Worm (Caenorhabditis elegans): ENCODE data around the gene ddl-1.

DNA sequence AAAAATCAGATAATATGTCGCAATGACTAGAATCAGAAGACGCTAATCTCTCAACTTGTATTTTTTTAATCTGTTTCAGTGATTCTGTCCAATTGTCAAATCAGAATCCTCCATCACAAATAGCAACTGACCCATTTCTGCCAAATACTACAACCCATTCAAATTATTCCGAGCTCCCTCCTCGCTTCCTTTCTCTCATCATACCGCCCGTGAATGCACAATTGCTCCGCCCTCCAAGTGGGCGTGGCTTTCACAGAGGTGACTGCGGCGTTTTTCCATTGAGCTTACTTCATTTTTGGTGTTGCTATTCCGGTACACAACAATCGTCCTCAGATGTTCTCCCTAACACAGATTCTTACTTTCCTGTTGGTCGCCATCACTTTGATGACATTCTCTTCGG lies 32.5 kb upstream of the ddl-1 start, which contains the start of gene flp-27:
- TF ChIP-seq hmg-4 (GFP tag; optimal IDR thresholded peaks at IDR 0.05) (no peak), flt-1 (GFP tag; IDR thresholded peaks at IDR 0.05) (no peak), hnd-1 (tag; optimal IDR thresholded peaks at IDR 0.05) (no peak)
